Fruit fly (Drosophila melanogaster) Kc167 (cell line): ENCODE data around the gene par-6.

ENCODE experiments used
- Myc ChIP-seq: fragments of >200 bp; optimal IDR thresholded peaks from 2 replicates; lab custom pipeline; 2017; ENCODE audit warnings: missing external identifiers
- Sin3A ChIP-seq: fragments of >200 bp; optimal IDR thresholded peaks from 2 replicates; lab custom pipeline; 2018; ENCODE audit warnings: missing external identifiers
- h ChIP-seq: fragments of >200 bp; optimal IDR thresholded peaks from 3 replicates; lab custom pipeline; 2018; ENCODE audit warnings: missing external identifiers
- insv ChIP-seq: fragments of >200 bp; optimal IDR thresholded peaks from 3 replicates; lab custom pipeline; 2018; ENCODE audit warnings: missing external identifiers
- psq ChIP-seq: fragments of >200 bp; optimal IDR thresholded peaks from 2 replicates; lab custom pipeline; 2017; ENCODE audit warnings: missing external identifiers
- ttk ChIP-seq: sonication (Bioruptor generic); optimal IDR thresholded peaks from 2 replicates; lab custom pipeline; 2017; ENCODE audit warnings: missing external identifiers

DNA sequence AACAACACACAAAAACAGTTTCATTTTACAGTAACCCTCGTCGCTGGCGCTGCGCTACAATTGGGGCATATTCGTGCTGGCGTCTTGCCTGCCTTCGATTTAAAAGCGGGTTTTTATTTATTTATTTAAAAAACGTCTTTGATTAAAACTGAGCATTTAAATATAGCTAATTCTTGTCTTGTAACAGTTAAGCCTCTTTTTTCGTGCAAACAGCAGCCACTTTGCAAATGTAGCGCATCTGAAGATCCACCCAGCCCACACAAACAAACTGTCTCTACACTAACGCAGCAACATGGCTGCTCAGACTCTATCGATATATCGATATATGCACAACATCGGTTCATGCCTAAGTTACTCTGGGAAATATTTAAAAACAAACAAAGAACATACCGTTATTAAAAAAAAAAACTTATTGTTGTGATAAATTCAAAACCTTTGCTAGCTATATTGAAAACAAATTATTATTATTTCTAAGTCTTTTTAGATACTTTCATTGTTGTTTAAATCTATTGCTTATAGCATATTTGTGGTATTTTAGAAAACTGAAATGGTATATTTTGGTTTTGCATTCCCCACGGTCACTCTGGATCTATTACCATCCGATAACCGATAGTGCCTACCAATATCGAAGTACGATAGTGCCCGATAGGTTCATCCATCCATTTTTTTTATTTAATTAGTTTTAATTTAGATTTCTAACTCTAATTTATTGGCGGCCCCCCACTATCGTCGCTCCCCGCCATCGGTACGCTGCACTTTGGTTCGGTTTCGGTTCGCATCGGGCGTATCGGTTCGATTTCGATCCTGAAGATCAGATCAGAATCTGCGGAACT, at the start of gene par-6, which contains the start of gene CG8188:
- TF ChIP-seq Sin3A = no peak
- no peak for TF ChIP-seq h
- no peak for TF ChIP-seq insv (lab: Kevin White, UChicago)
- no peak for TF ChIP-seq psq
- TF ChIP-seq Myc = no peak
- TF ChIP-seq ttk (lab: Kevin White, UChicago) = no peak
